Fruit fly (Drosophila melanogaster) whole organism, embryonic: ENCODE data around the gene Alh.

Experiments
- Ada2b ChIP-seq: fragments of 200-800 bp; sonication (Bioruptor generic); IDR thresholded peaks from 2 replicates; pipeline ENCODE4 v1.3.6; 2022; ENCODE audit warnings: missing biosample characterization, missing genetic modification characterization
- B-H1 ChIP-seq: fragments of 200-800 bp; sonication (Bioruptor generic); IDR thresholded peaks from 3 replicates; pipeline ENCODE4 v1.3.6; 2022; ENCODE audit warnings: missing biosample characterization, missing genetic modification characterization
- Bteb2 ChIP-seq: fragments of 200-800 bp; sonication (Bioruptor generic); optimal IDR thresholded peaks from 2 replicates; lab custom pipeline; 2016; ENCODE audit warnings: missing biosample characterization, missing genetic modification characterization
- CG10321 ChIP-seq: fragments of 200-800 bp; sonication (Bioruptor generic); IDR thresholded peaks from 2 replicates; pipeline ENCODE4 v1.3.6; 2022; ENCODE audit warnings: missing biosample characterization, missing genetic modification characterization
- CG11247 ChIP-seq: fragments of 200-800 bp; sonication (Bioruptor generic); IDR thresholded peaks from 2 replicates; pipeline ENCODE4 v1.3.6; 2022; ENCODE audit warnings: missing biosample characterization, missing genetic modification characterization
- CG11456 ChIP-seq: fragments of 200-800 bp; sonication (Bioruptor generic); IDR thresholded peaks from 3 replicates; pipeline ENCODE4 v1.3.6; 2022; ENCODE audit warnings: missing biosample characterization, missing genetic modification characterization
- CG11560 ChIP-seq: fragments of 200-800 bp; sonication (Bioruptor generic); IDR thresholded peaks from 3 replicates; pipeline ENCODE4 v1.3.6; 2022; ENCODE audit warnings: missing biosample characterization, missing genetic modification characterization
- CG12104 ChIP-seq: fragments of 200-800 bp; sonication (Bioruptor generic); optimal IDR thresholded peaks from 3 replicates; lab custom pipeline; 2016; ENCODE audit warnings: missing biosample characterization, missing genetic modification characterization
- CG12391 ChIP-seq: fragments of 200-800 bp; sonication (Bioruptor generic); optimal IDR thresholded peaks from 3 replicates; lab custom pipeline; 2018; ENCODE audit warnings: missing biosample characterization, mild to moderate bottlenecking, missing genetic modification characterization, moderate library complexity
- CG13123 ChIP-seq: fragments of 200-800 bp; sonication (Bioruptor generic); optimal IDR thresholded peaks from 2 replicates; lab custom pipeline; 2016; ENCODE audit warnings: missing biosample characterization, missing genetic modification characterization
- CG15479 ChIP-seq: fragments of 200-800 bp; sonication (Bioruptor generic); optimal IDR thresholded peaks from 3 replicates; lab custom pipeline; 2019; ENCODE audit warnings: missing biosample characterization, mild to moderate bottlenecking, missing genetic modification characterization, moderate library complexity
- CG17568 ChIP-seq: fragments of 200-800 bp; sonication (Bioruptor generic); optimal IDR thresholded peaks from 2 replicates; lab custom pipeline; 2018; ENCODE audit warnings: missing biosample characterization, mild to moderate bottlenecking, missing genetic modification characterization, moderate library complexity
- CG18262 ChIP-seq: fragments of 200-800 bp; optimal IDR thresholded peaks from 3 replicates; lab custom pipeline; 2019; ENCODE audit warnings: missing biosample characterization, mild to moderate bottlenecking, missing genetic modification characterization, moderate library complexity
- CG3065 ChIP-seq: fragments of 200-800 bp; sonication (Bioruptor generic); optimal IDR thresholded peaks from 2 replicates; lab custom pipeline; 2016; ENCODE audit warnings: missing biosample characterization, missing genetic modification characterization
- CG32532 ChIP-seq: fragments of 200-800 bp; sonication (Bioruptor generic); IDR thresholded peaks from 2 replicates; pipeline ENCODE4 v1.3.6; 2022; ENCODE audit warnings: missing biosample characterization, missing genetic modification characterization
- CG33213 ChIP-seq: fragments of 200-800 bp; sonication (Bioruptor generic); optimal IDR thresholded peaks from 3 replicates; lab custom pipeline; 2016; ENCODE audit warnings: missing biosample characterization, missing genetic modification characterization
- CG34376 ChIP-seq: fragments of 200-800 bp; sonication (Bioruptor generic); optimal IDR thresholded peaks from 2 replicates; lab custom pipeline; 2018; ENCODE audit warnings: missing biosample characterization, mild to moderate bottlenecking, missing genetic modification characterization
- CG4360 ChIP-seq: fragments of 200-800 bp; sonication (Bioruptor generic); IDR thresholded peaks from 2 replicates; pipeline ENCODE4 v1.3.6; 2022; ENCODE audit warnings: missing biosample characterization, missing genetic modification characterization
- CG6254 ChIP-seq: fragments of 200-800 bp; sonication (Bioruptor generic); optimal IDR thresholded peaks from 3 replicates; lab custom pipeline; 2017; ENCODE audit warnings: mild to moderate bottlenecking, missing biosample characterization, missing genetic modification reagents, missing genetic modification characterization
- CG6272 ChIP-seq: fragments of 200-800 bp; sonication (Bioruptor generic); IDR thresholded peaks from 2 replicates; pipeline ENCODE4 v1.3.6; 2022; ENCODE audit warnings: missing biosample characterization, missing genetic modification characterization
- CG6683 ChIP-seq: fragments of 200-800 bp; sonication (Bioruptor generic); optimal IDR thresholded peaks from 2 replicates; lab custom pipeline; 2017; ENCODE audit warnings: missing biosample characterization, mild to moderate bottlenecking, missing genetic modification characterization, missing genetic modification reagents
- CG6854 ChIP-seq: fragments of 200-800 bp; sonication (Bioruptor generic); optimal IDR thresholded peaks from 3 replicates; lab custom pipeline; 2017; ENCODE audit warnings: missing biosample characterization, mild to moderate bottlenecking, missing genetic modification characterization
- CG7357 ChIP-seq: fragments of 200-800 bp; sonication (Bioruptor generic); IDR thresholded peaks from 3 replicates; pipeline ENCODE4 v1.3.6; 2022; ENCODE audit warnings: missing biosample characterization, missing genetic modification characterization
- CG7839 ChIP-seq: fragments of 200-800 bp; sonication (Bioruptor generic); optimal IDR thresholded peaks from 3 replicates; lab custom pipeline; 2018; ENCODE audit warnings: missing biosample characterization, mild to moderate bottlenecking, missing genetic modification characterization, moderate library complexity
- D19B ChIP-seq: fragments of 200-800 bp; sonication (Bioruptor generic); optimal IDR thresholded peaks from 2 replicates; lab custom pipeline; 2017; ENCODE audit warnings: missing biosample characterization, mild to moderate bottlenecking, missing genetic modification characterization
- Eip74EF ChIP-seq, 2 experiments: fragments of 200-800 bp in 1 of 2; fragments of >200 bp in 1 of 2; sonication (Bioruptor generic) in 1 of 2; optimal IDR thresholded peaks; 2 replicates each; lab custom pipeline; 2017 to 2019; ENCODE audit warnings: missing biosample characterization in 2 of 2, missing genetic modification characterization in 2 of 2, mild to moderate bottlenecking in 1 of 2, moderate library complexity in 1 of 2
- Fer3 ChIP-seq: fragments of 200-800 bp; sonication (Bioruptor generic); optimal IDR thresholded peaks from 2 replicates; lab custom pipeline; 2018; ENCODE audit warnings: missing biosample characterization, mild to moderate bottlenecking, missing genetic modification characterization, moderate library complexity
- GATAe ChIP-seq: fragments of 200-800 bp; sonication (Bioruptor generic); conservative IDR thresholded peaks from 2 replicates; pipeline ENCODE4 v1.3.6; 2022; ENCODE audit warnings: missing biosample characterization, missing genetic modification characterization
- HLHmδ ChIP-seq: fragments of 200-800 bp; sonication (Bioruptor generic); optimal IDR thresholded peaks from 2 replicates; lab custom pipeline; 2018; ENCODE audit warnings: missing biosample characterization, mild to moderate bottlenecking, missing genetic modification characterization, moderate library complexity
- Hmx ChIP-seq: fragments of 200-800 bp; sonication (Bioruptor generic); optimal IDR thresholded peaks from 2 replicates; lab custom pipeline; 2016; ENCODE audit warnings: missing biosample characterization, missing genetic modification characterization
- Hr78 ChIP-seq, 2 experiments: fragments of 200-800 bp in 1 of 2; fragments of >200 bp in 1 of 2; sonication (Bioruptor generic) in 1 of 2; optimal IDR thresholded peaks; 2 replicates each; lab custom pipeline; 2017 to 2019; ENCODE audit warnings: missing biosample characterization in 2 of 2, missing genetic modification characterization in 2 of 2, mild to moderate bottlenecking in 1 of 2, moderate library complexity in 1 of 2
- Mes4 ChIP-seq: fragments of 200-800 bp; sonication (Bioruptor generic); optimal IDR thresholded peaks from 2 replicates; lab custom pipeline; 2016; ENCODE audit warnings: missing biosample characterization, missing genetic modification characterization
- Neu2 ChIP-seq: fragments of 200-800 bp; sonication (Bioruptor generic); optimal IDR thresholded peaks from 3 replicates; lab custom pipeline; 2016; ENCODE audit warnings: missing biosample characterization, missing genetic modification characterization, borderline replicate concordance
- Spps ChIP-seq: fragments of 200-800 bp; sonication (Bioruptor generic); optimal IDR thresholded peaks from 2 replicates; lab custom pipeline; 2018; ENCODE audit warnings: missing biosample characterization, mild to moderate bottlenecking, missing genetic modification characterization
- Sry-β ChIP-seq: fragments of 200-800 bp; sonication (Bioruptor generic); optimal IDR thresholded peaks from 2 replicates; lab custom pipeline; 2018; ENCODE audit warnings: missing biosample characterization, mild to moderate bottlenecking, missing genetic modification characterization, moderate library complexity
- TFAM ChIP-seq: fragments of 200-800 bp; sonication (Bioruptor generic); optimal IDR thresholded peaks from 2 replicates; lab custom pipeline; 2017; ENCODE audit warnings: missing biosample characterization, missing genetic modification characterization, inconsistent platforms
- abd-A ChIP-seq: fragments of 200-800 bp; sonication (Bioruptor generic); optimal IDR thresholded peaks from 3 replicates; lab custom pipeline; 2019; ENCODE audit warnings: missing biosample characterization, mild to moderate bottlenecking, missing genetic modification characterization, moderate library complexity
- ase ChIP-seq: fragments of 200-800 bp; sonication (Bioruptor generic); IDR thresholded peaks from 3 replicates; pipeline ENCODE4 v1.3.6; 2022; ENCODE audit warnings: missing biosample characterization, missing genetic modification characterization
- bigmax ChIP-seq: fragments of 200-800 bp; sonication (Bioruptor generic); optimal IDR thresholded peaks from 2 replicates; lab custom pipeline; 2018; ENCODE audit warnings: missing biosample characterization, mild to moderate bottlenecking, missing genetic modification characterization
- esg ChIP-seq: fragments of 200-800 bp; sonication (Bioruptor generic); conservative IDR thresholded peaks from 2 replicates; pipeline ENCODE4 v1.3.6; 2022; ENCODE audit warnings: missing biosample characterization, missing genetic modification characterization
- ewg ChIP-seq: fragments of 200-800 bp; sonication (Bioruptor generic); optimal IDR thresholded peaks from 3 replicates; lab custom pipeline; 2017; ENCODE audit warnings: mild to moderate bottlenecking, missing biosample characterization, missing genetic modification reagents, missing genetic modification characterization
- jing ChIP-seq: fragments of 200-800 bp; sonication (Bioruptor generic); optimal IDR thresholded peaks from 2 replicates; lab custom pipeline; 2018; ENCODE audit warnings: missing biosample characterization, mild to moderate bottlenecking, missing genetic modification characterization
- kay ChIP-seq: fragments of 200-800 bp; sonication (Bioruptor generic); optimal IDR thresholded peaks from 2 replicates; lab custom pipeline; 2016; ENCODE audit warnings: missing biosample characterization, missing genetic modification characterization
- mld ChIP-seq: fragments of 200-800 bp; sonication (Bioruptor generic); IDR thresholded peaks from 3 replicates; pipeline ENCODE4 v1.3.6; 2022; ENCODE audit warnings: missing biosample characterization, missing genetic modification characterization; ENCODE audit not compliant: partially characterized antibody
- nau ChIP-seq: fragments of 200-800 bp; sonication (Bioruptor generic); optimal IDR thresholded peaks from 3 replicates; lab custom pipeline; 2017; ENCODE audit warnings: missing biosample characterization, mild to moderate bottlenecking, missing genetic modification characterization, missing genetic modification reagents
- pb ChIP-seq: fragments of 200-800 bp; sonication (Bioruptor generic); optimal IDR thresholded peaks from 3 replicates; lab custom pipeline; 2016; ENCODE audit warnings: missing biosample characterization, missing genetic modification characterization
- sens-2 ChIP-seq: fragments of 200-800 bp; sonication (Bioruptor generic); IDR thresholded peaks from 2 replicates; pipeline ENCODE4 v1.3.6; 2022; ENCODE audit warnings: missing biosample characterization, missing genetic modification characterization
- so ChIP-seq: fragments of 200-800 bp; sonication (Bioruptor generic); IDR thresholded peaks from 3 replicates; pipeline ENCODE4 v1.3.6; 2022; ENCODE audit warnings: missing biosample characterization, missing genetic modification characterization
- tin ChIP-seq: fragments of 200-800 bp; sonication (Bioruptor generic); optimal IDR thresholded peaks from 3 replicates; lab custom pipeline; 2016; ENCODE audit warnings: missing biosample characterization, missing genetic modification characterization
- zf30C ChIP-seq: fragments of 200-800 bp; sonication (Bioruptor generic); optimal IDR thresholded peaks from 3 replicates; lab custom pipeline; 2018; ENCODE audit warnings: missing biosample characterization, mild to moderate bottlenecking, missing genetic modification characterization

Alh gene

dm6 chr3R:7127966-7128365, 4.0 kb upstream of the Alh start, which contains the start of gene CG10068 (continued):
- peak; percentile 88 for TF ChIP-seq Ada2b (GFP tag; lab: Robert Waterston, UW)
- no peak for TF ChIP-seq HLHmδ (GFP tag; lab: Kevin White, UChicago)
- peak; percentile 86 for TF ChIP-seq B-H1 (GFP tag; lab: Robert Waterston, UW)
- peak; percentile 85 for TF ChIP-seq CG6254 (GFP tag; lab: Kevin White, UChicago)
- peak; percentile 18 for TF ChIP-seq zf30C
- TF ChIP-seq pb, result peak; percentile 61
- no peak for TF ChIP-seq mld (GFP tag; lab: Robert Waterston, UW)
- peak; percentile 74 for TF ChIP-seq CG34376 (GFP tag; lab: Kevin White, UChicago)
- peak; percentile 94 for TF ChIP-seq CG33213 (GFP tag; lab: Kevin White, UChicago)
- TF ChIP-seq CG11456 (GFP tag; lab: Robert Waterston, UW), result peak; percentile 88
- peak in 1 of 2 experiments; percentile 74 for TF ChIP-seq Eip74EF (GFP tag; optimal IDR thresholded peaks at IDR 0.05; lab: Kevin White, UChicago)
- TF ChIP-seq nau (GFP tag; lab: Kevin White, UChicago), result peak; percentile 84
- peak; percentile 92 for TF ChIP-seq sens-2
- TF ChIP-seq CG11560, result no peak
- TF ChIP-seq Sry-β, result no peak
- peak; percentile 72 for TF ChIP-seq jing (GFP tag; lab: Kevin White, UChicago)
- TF ChIP-seq Mes4, result peak; percentile 85
- peak; percentile 88 for TF ChIP-seq CG7839 (tag; lab: Kevin White, UChicago)
- peak; percentile 91 for TF ChIP-seq CG18262
- peak; percentile 90 for TF ChIP-seq so (GFP tag; lab: Robert Waterston, UW)
- peak; percentile 67; the same call in 2 of the 3 replicates for TF ChIP-seq CG7357 (GFP tag; lab: Robert Waterston, UW)
- peak; percentile 86 for TF ChIP-seq tin (GFP tag; lab: Kevin White, UChicago)
- peak; percentile 68 for TF ChIP-seq Neu2 (GFP tag; lab: Kevin White, UChicago)
- peak; percentile 78 for TF ChIP-seq ewg (GFP tag; lab: Kevin White, UChicago)
- peak; percentile 85 for TF ChIP-seq CG11247 (GFP tag; lab: Robert Waterston, UW)
- peak; percentile 71 for TF ChIP-seq CG6683 (GFP tag; lab: Kevin White, UChicago)
- TF ChIP-seq kay, result peak; percentile 78
- peak; percentile 43 for TF ChIP-seq Hmx
- TF ChIP-seq CG12104 (GFP tag; lab: Kevin White, UChicago), result peak; percentile 70
- peak; percentile 95 for TF ChIP-seq CG12391 (tag; lab: Kevin White, UChicago)
- peak; percentile 77 for TF ChIP-seq CG6854 (GFP tag; lab: Kevin White, UChicago)
- TF ChIP-seq esg (GFP tag; lab: Robert Waterston, UW), result peak; percentile 80
- peak; percentile 81 for TF ChIP-seq Bteb2 (GFP tag; lab: Kevin White, UChicago)
- TF ChIP-seq GATAe, result no peak; the same call in 1 of the 2 replicates
- TF ChIP-seq Spps, result peak; percentile 80
- peak; percentile 91 for TF ChIP-seq CG32532 (GFP tag; lab: Robert Waterston, UW)
- peak; percentile 39; the same call in 1 of the 2 replicates for TF ChIP-seq CG10321 (GFP tag; lab: Robert Waterston, UW)
- TF ChIP-seq CG4360 (GFP tag; lab: Robert Waterston, UW), result peak; percentile 68
- TF ChIP-seq CG6272, result no peak; the same call in 1 of the 2 replicates
- peak; percentile 18 for TF ChIP-seq bigmax (GFP tag; lab: Kevin White, UChicago)
- TF ChIP-seq CG3065 (GFP tag; lab: Kevin White, UChicago), result peak; percentile 52
- TF ChIP-seq abd-A (tag; lab: Kevin White, UChicago), result peak; percentile 90
- peak; percentile 94 for TF ChIP-seq ase (GFP tag; lab: Robert Waterston, UW)
- TF ChIP-seq Hr78 (GFP tag; optimal IDR thresholded peaks at IDR 0.05; lab: Kevin White, UChicago), result peak in 1 of 2 experiments; percentile 32
- peak; percentile 20 for TF ChIP-seq CG15479 (GFP tag; lab: Kevin White, UChicago)
- peak; percentile 61 for TF ChIP-seq TFAM (GFP tag; lab: Kevin White, UChicago)
- TF ChIP-seq CG13123 (GFP tag; lab: Kevin White, UChicago), result peak; percentile 74
- peak; percentile 75 for TF ChIP-seq CG17568 (GFP tag; lab: Kevin White, UChicago)
- peak; percentile 58 for TF ChIP-seq D19B (GFP tag; lab: Kevin White, UChicago)
- TF ChIP-seq Fer3 (tag; lab: Kevin White, UChicago), result peak; percentile 83
